Fruit fly (Drosophila melanogaster): ENCODE measurements around the gene CG12729.

Gene CG12729

DNA sequence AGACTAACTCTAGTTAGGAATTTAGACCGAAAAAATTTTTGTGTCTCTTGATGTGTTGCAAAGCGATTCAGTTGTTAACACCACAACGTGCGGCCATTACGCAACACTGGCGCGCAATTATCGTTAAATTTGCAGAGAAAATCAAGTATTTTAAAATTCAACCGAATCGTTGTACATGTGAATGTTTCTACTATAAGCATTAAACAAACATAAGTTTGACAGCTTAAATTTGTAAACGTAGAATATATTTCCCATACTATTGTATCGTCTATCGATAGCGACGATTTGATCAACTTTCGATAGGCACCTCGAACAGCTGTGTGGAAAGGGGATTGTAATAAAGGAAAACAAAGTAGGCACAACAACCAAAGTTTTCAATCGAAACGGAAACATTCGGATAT, 34.5 kb downstream of the CG12729 start, which contains the start of the genes Usp30 and CG16721 (continued):
- TF ChIP-seq CG7786 (GFP tag; optimal IDR thresholded peaks at IDR 0.05), result peak; percentile 54
- peak; percentile 0 for TF ChIP-seq CG10462 (GFP tag; optimal IDR thresholded peaks at IDR 0.05)
- TF ChIP-seq CG3847 (GFP tag; IDR thresholded peaks at IDR 0.05), result peak; percentile 54
- no peak for TF ChIP-seq zf30C (GFP tag; optimal IDR thresholded peaks at IDR 0.05)
- no peak for TF ChIP-seq CG34422 (GFP tag; IDR thresholded peaks at IDR 0.05)
- TF ChIP-seq Lim3 (GFP tag; IDR thresholded peaks at IDR 0.05), result no peak
- TF ChIP-seq CHES-1-like (GFP tag; optimal IDR thresholded peaks at IDR 0.05), result peak; percentile 68
- TF ChIP-seq CG9876 (GFP tag; optimal IDR thresholded peaks at IDR 0.05), result no peak
- TF ChIP-seq mam (GFP tag; optimal IDR thresholded peaks at IDR 0.05), result peak; percentile 72
- no peak for TF ChIP-seq Hmr (GFP tag; optimal IDR thresholded peaks at IDR 0.05)
- peak; percentile 5 for TF ChIP-seq CG10147 (GFP tag; optimal IDR thresholded peaks at IDR 0.05)
- no peak for TF ChIP-seq Dip2 (GFP tag; IDR thresholded peaks at IDR 0.05)
- TF ChIP-seq nmo (GFP tag; optimal IDR thresholded peaks at IDR 0.05), result peak; percentile 13
- peak; percentile 33 for TF ChIP-seq CG30020 (tag; optimal IDR thresholded peaks at IDR 0.05)
- TF ChIP-seq Nf-YC (tag; optimal IDR thresholded peaks at IDR 0.05), result peak; percentile 39
- TF ChIP-seq sd (tag; optimal IDR thresholded peaks at IDR 0.05), result no peak
- peak; percentile 59 to 66 for TF ChIP-seq dpn (GFP tag; optimal IDR thresholded peaks at IDR 0.05)
- no peak for TF ChIP-seq H2.0 (GFP tag; IDR thresholded peaks at IDR 0.05)
- no peak for TF ChIP-seq schlank (tag; optimal IDR thresholded peaks at IDR 0.05)
- TF ChIP-seq so (GFP tag; IDR thresholded peaks at IDR 0.05), result no peak
- 0 out of 4 replicates have a peak, but pooled peaks have one; percentile 31 for TF ChIP-seq chinmo (GFP tag; IDR thresholded peaks at IDR 0.05; ENCODE audit: partially characterized antibody)
- peak; percentile 57 for TF ChIP-seq CG13296 (GFP tag; optimal IDR thresholded peaks at IDR 0.05)
- TF ChIP-seq B-H2 (GFP tag; optimal IDR thresholded peaks at IDR 0.05), result peak; percentile 60
- no peak for TF ChIP-seq twi (tag; optimal IDR thresholded peaks at IDR 0.05)
- TF ChIP-seq eyg (GFP tag; optimal IDR thresholded peaks at IDR 0.05), result no peak
- peak; percentile 39 for TF ChIP-seq CG12391 (tag; optimal IDR thresholded peaks at IDR 0.05)
- TF ChIP-seq Dp (GFP tag; optimal IDR thresholded peaks at IDR 0.05), result peak; percentile 36
- TF ChIP-seq CG14050 (GFP tag; IDR thresholded peaks at IDR 0.05), result no peak
- TF ChIP-seq hbn (GFP tag; IDR thresholded peaks at IDR 0.05; ENCODE audit: partially characterized antibody), result peak; percentile 69
- no peak for TF ChIP-seq hth (optimal IDR thresholded peaks at IDR 0.05)
- TF ChIP-seq CG11247 (GFP tag; IDR thresholded peaks at IDR 0.05), result peak; percentile 40; the same call in 1 of the 2 replicates
- no peak for TF ChIP-seq CG6813 (GFP tag; optimal IDR thresholded peaks at IDR 0.05)
- TF ChIP-seq slp2 (GFP tag; optimal IDR thresholded peaks at IDR 0.05), result peak; percentile 14
- peak; percentile 31 for TF ChIP-seq pum (GFP tag; optimal IDR thresholded peaks at IDR 0.05)
- TF ChIP-seq Spps (tag; optimal IDR thresholded peaks at IDR 0.05), result no peak
- no peak for TF ChIP-seq CG5245 (GFP tag; optimal IDR thresholded peaks at IDR 0.05)
- peak; percentile 9 for TF ChIP-seq CG1792 (GFP tag; optimal IDR thresholded peaks at IDR 0.05)
- no peak for TF ChIP-seq pfk (GFP tag; optimal IDR thresholded peaks at IDR 0.05)
- TF ChIP-seq CG30403 (GFP tag; optimal IDR thresholded peaks at IDR 0.05), result peak; percentile 51
- peak; percentile 46 for TF ChIP-seq CG34376 (GFP tag; optimal IDR thresholded peaks at IDR 0.05)
- no peak for TF ChIP-seq CG11695 (GFP tag; IDR thresholded peaks at IDR 0.05)
- TF ChIP-seq maf-S (GFP tag; optimal IDR thresholded peaks at IDR 0.05), result no peak
- TF ChIP-seq sens (GFP tag), result peak; percentile 88
- TF ChIP-seq Fer1 (GFP tag; optimal IDR thresholded peaks at IDR 0.05), result peak; percentile 56
- no peak for TF ChIP-seq danr (GFP tag; IDR thresholded peaks at IDR 0.05)
- TF ChIP-seq CG14860 (GFP tag; IDR thresholded peaks at IDR 0.05; ENCODE audit: partially characterized antibody), result peak; percentile 66
- peak; percentile 96 for TF ChIP-seq stwl (tag; optimal IDR thresholded peaks at IDR 0.05)
- TF ChIP-seq aop (GFP tag; IDR thresholded peaks at IDR 0.05), result no peak
- no peak for TF ChIP-seq cas (GFP tag; IDR thresholded peaks at IDR 0.05)
- TF ChIP-seq Awh (GFP tag; IDR thresholded peaks at IDR 0.05), result no peak
- no peak for TF ChIP-seq HLHmδ (GFP tag; optimal IDR thresholded peaks at IDR 0.05)
- TF ChIP-seq CG7271 (tag; optimal IDR thresholded peaks at IDR 0.05), result no peak
